Fruit fly (Drosophila melanogaster): ENCODE measurements around the gene Cyp4ac1.

DNA sequence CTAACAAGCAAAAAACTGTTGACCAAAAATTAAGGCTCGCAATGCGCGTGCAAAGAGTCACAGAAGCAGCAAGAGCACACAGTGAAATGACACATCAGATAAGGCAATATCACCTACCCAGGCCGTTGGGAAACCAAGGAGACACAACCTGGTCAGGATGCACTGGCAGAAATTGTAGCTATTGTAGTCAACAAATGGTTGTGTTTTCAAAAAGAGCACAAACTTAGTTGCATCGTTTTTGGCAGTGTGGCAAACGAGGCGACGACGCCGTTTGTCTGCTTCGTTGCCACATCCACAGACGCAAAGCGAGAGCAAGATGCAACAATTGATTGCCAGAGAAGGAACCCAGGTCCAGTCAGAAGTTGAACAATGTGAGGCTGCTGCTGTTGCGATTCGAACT is 14.0 kb upstream of the Cyp4ac1 start:
- TF ChIP-seq Abd-B (GFP tag; optimal IDR thresholded peaks at IDR 0.05): no peak
- TF ChIP-seq Myc (optimal IDR thresholded peaks at IDR 0.05): no peak
- no peak for TF ChIP-seq Mio (GFP tag; optimal IDR thresholded peaks at IDR 0.05)
- peak; percentile 75 for TF ChIP-seq psq (GFP tag; optimal IDR thresholded peaks at IDR 0.05)
- TF ChIP-seq h (GFP tag; optimal IDR thresholded peaks at IDR 0.05): peak; percentile 84
- no peak for TF ChIP-seq Dfd (GFP tag; optimal IDR thresholded peaks at IDR 0.05)
- TF ChIP-seq lola (GFP tag; optimal IDR thresholded peaks at IDR 0.05): no peak
- peak; percentile 77 for TF ChIP-seq CrebA (GFP tag; optimal IDR thresholded peaks at IDR 0.05; ENCODE audit: borderline replicate concordance)
- no peak for TF ChIP-seq sv (GFP tag; optimal IDR thresholded peaks at IDR 0.05)
- peak; percentile 81 for TF ChIP-seq fru (GFP tag; optimal IDR thresholded peaks at IDR 0.05)
- TF ChIP-seq GATAd (GFP tag; optimal IDR thresholded peaks at IDR 0.05): no peak
- TF ChIP-seq woc (GFP tag; optimal IDR thresholded peaks at IDR 0.05): peak; percentile 87
